Worm (Caenorhabditis elegans) whole organism, L4 larva: Measurements from ENCODE around the gene ceh-89.

Experiments
- Y5F2A.4 ChIP-seq: fragments of 200-800 bp; sonication (Bioruptor generic); optimal IDR thresholded peaks from 2 replicates; lab custom pipeline; 2018; ENCODE audit warnings: mild to moderate bottlenecking, missing genetic modification characterization, missing compliant biosample characterization
- aha-1 ChIP-seq: fragments of 150-350 bp; peaks from one replicate; lab custom pipeline; 2014; ENCODE audit warnings: missing biosample characterization, missing genetic modification characterization
- ama-1 ChIP-seq: fragments of 150-350 bp; optimal IDR thresholded peaks from 2 replicates; lab custom pipeline; 2014; ENCODE audit warnings: inconsistent platforms, mixed read lengths
- ceh-44 ChIP-seq: fragments of 200-800 bp; sonication (Bioruptor generic); IDR thresholded peaks from 2 replicates; pipeline ENCODE4 v1.3.6; 2022; ENCODE audit warnings: missing genetic modification reagents, missing genetic modification characterization, missing compliant biosample characterization
- ceh-82 ChIP-seq: sonication (generic microtip); optimal IDR thresholded peaks from 2 replicates; lab custom pipeline; 2017; ENCODE audit warnings: missing biosample characterization, missing genetic modification characterization
- fkh-10 ChIP-seq: fragments of 150-350 bp; optimal IDR thresholded peaks from 2 replicates; lab custom pipeline; 2014; ENCODE audit warnings: missing biosample characterization, missing genetic modification reagents, missing genetic modification characterization
- nhr-11 ChIP-seq: fragments of 150-350 bp; optimal IDR thresholded peaks from 2 replicates; lab custom pipeline; 2014; ENCODE audit warnings: missing biosample characterization, missing genetic modification characterization
- nhr-25 ChIP-seq: sonication (generic microtip); optimal IDR thresholded peaks from 2 replicates; lab custom pipeline; 2017; ENCODE audit warnings: missing genetic modification characterization, mild to moderate bottlenecking, missing compliant biosample characterization, antibody characterized with exemption, moderate library complexity, borderline replicate concordance; ENCODE audit not compliant: insufficient read depth
- nhr-41 ChIP-seq: fragments of 200-800 bp; sonication (Bioruptor generic); IDR thresholded peaks from 2 replicates; pipeline ENCODE4 v1.3.6; 2022; ENCODE audit warnings: missing genetic modification reagents, missing genetic modification characterization, missing compliant biosample characterization
- nhr-6 ChIP-seq: fragments of 150-350 bp; optimal IDR thresholded peaks from 2 replicates; lab custom pipeline; 2014; ENCODE audit warnings: missing biosample characterization, missing genetic modification characterization
- php-3 ChIP-seq: fragments of 200-800 bp; sonication (Bioruptor generic); IDR thresholded peaks from 2 replicates; pipeline ENCODE4 v1.3.6; 2022; ENCODE audit warnings: missing genetic modification reagents, missing genetic modification characterization, missing compliant biosample characterization
- snpc-4 ChIP-seq: fragments of 150-350 bp; optimal IDR thresholded peaks from 2 replicates; lab custom pipeline; 2014; ENCODE audit warnings: missing biosample characterization, missing genetic modification characterization

ce11 chrX:14141344-14141841 is 353 bp upstream of the ceh-89 start:
- TF ChIP-seq ceh-82 (tag; lab: Kevin White, UChicago) = no peak
- TF ChIP-seq nhr-41 (GFP tag; lab: Robert Waterston, UW) = no peak
- TF ChIP-seq ceh-44 (GFP tag; lab: Robert Waterston, UW) = no peak
- no peak for TF ChIP-seq fkh-10 (GFP tag; lab: Kevin White, UChicago)
- TF ChIP-seq php-3 = no peak
- TF ChIP-seq nhr-6 (tag; lab: Kevin White, UChicago) = no peak
- TF ChIP-seq ama-1 (lab: Kevin White, UChicago) = no peak
- TF ChIP-seq snpc-4 (tag; lab: Kevin White, UChicago) = no peak
- TF ChIP-seq Y5F2A.4 = no peak
- TF ChIP-seq nhr-25 (tag; lab: Kevin White, UChicago) = no peak
- TF ChIP-seq nhr-11 (tag; lab: Kevin White, UChicago) = no peak
- TF ChIP-seq aha-1 (tag; lab: Kevin White, UChicago) = no peak
